Worm (Caenorhabditis elegans): Measurements from ENCODE around the gene apt-9.

Gene apt-9

DNA sequence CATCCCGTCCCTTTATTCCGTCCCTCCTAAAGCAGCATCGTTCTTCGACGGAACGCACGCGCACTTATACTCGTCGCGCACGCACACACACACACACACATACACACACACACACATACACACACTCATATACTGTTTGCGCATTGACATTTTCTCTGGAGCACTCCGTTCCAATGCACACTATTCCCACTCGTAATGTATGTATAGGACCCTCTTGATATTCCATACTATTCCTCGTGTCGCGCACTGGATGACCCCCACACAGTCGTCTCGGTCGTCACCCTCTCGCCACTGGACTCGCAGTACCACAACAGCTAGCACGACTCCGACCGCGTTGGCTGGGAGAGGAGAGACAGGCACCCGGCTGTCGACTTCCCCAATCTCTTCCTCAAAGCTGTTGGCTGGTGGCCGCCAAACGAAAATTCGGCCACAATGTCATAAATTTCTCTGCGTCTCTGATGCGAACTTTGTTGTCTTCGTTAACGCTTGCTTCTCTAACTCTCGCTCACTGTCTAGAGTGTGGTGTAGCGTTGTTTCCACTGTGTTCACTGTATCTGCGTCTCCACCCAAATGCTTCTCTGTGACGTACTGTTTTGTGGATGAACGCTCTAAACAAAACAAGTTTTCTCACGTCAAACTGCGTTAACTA, 37.2 kb upstream of the apt-9 start (continued):
- 0 out of 2 replicates have a peak, but pooled peaks have one; percentile 14 for TF ChIP-seq unc-3 (GFP tag; conservative IDR thresholded peaks at IDR 0.05)
- TF ChIP-seq unc-3 (tag; optimal IDR thresholded peaks at IDR 0.05), result no peak
- no peak for TF ChIP-seq K02D7.2 (tag; optimal IDR thresholded peaks at IDR 0.05)
- peak; percentile 85 for TF ChIP-seq unc-55 (GFP tag; optimal IDR thresholded peaks at IDR 0.05)
- TF ChIP-seq rnt-1 (tag; optimal IDR thresholded peaks at IDR 0.05), result peak; percentile 94
- TF ChIP-seq nhr-11 (tag; optimal IDR thresholded peaks at IDR 0.05), result no peak
- TF ChIP-seq ceh-19 (GFP tag; optimal IDR thresholded peaks at IDR 0.05), result peak; percentile 51
- no peak for TF ChIP-seq nhr-232 (tag; optimal IDR thresholded peaks at IDR 0.05)
- peak; percentile 64 for TF ChIP-seq ztf-16 (tag; optimal IDR thresholded peaks at IDR 0.05)
- peak; percentile 72 for TF ChIP-seq hlh-30 (tag; optimal IDR thresholded peaks at IDR 0.05; ENCODE audit: insufficient read depth)
- no peak for TF ChIP-seq ceh-45 (GFP tag; IDR thresholded peaks at IDR 0.05)
- no peak for TF ChIP-seq ceh-9 (tag; optimal IDR thresholded peaks at IDR 0.05)
- TF ChIP-seq sox-2 (GFP tag; IDR thresholded peaks at IDR 0.05), result no peak
- peak; percentile 80 for TF ChIP-seq ceh-14 (tag; optimal IDR thresholded peaks at IDR 0.05)
- TF ChIP-seq dve-1 (tag; optimal IDR thresholded peaks at IDR 0.05), result peak; percentile 52
- peak; percentile 74 for TF ChIP-seq ets-4 (tag; optimal IDR thresholded peaks at IDR 0.05)
- peak; percentile 90 for TF ChIP-seq ceh-34 (tag; optimal IDR thresholded peaks at IDR 0.05)
- TF ChIP-seq sox-4 (tag; optimal IDR thresholded peaks at IDR 0.05), result no peak
- TF ChIP-seq pha-4 (tag; optimal IDR thresholded peaks at IDR 0.05), result no peak
- no peak for TF ChIP-seq fkh-10 (GFP tag; optimal IDR thresholded peaks at IDR 0.05)
- TF ChIP-seq odd-2 (tag; optimal IDR thresholded peaks at IDR 0.05), result no peak
- peak; percentile 34 for TF ChIP-seq ama-1 (optimal IDR thresholded peaks at IDR 0.05)
- no peak for TF ChIP-seq ceh-30 (tag; optimal IDR thresholded peaks at IDR 0.05)
- no peak for TF ChIP-seq elt-4 (tag; optimal IDR thresholded peaks at IDR 0.05)
- TF ChIP-seq pax-1 (tag; optimal IDR thresholded peaks at IDR 0.05), result peak; percentile 67
- peak; percentile 83 for TF ChIP-seq sdc-2 (tag; optimal IDR thresholded peaks at IDR 0.05)
- peak; percentile 9 for TF ChIP-seq ahr-1 (tag; optimal IDR thresholded peaks at IDR 0.05)
- TF ChIP-seq F13H6.1 (tag; optimal IDR thresholded peaks at IDR 0.05), result peak; percentile 78
- peak; percentile 57 for TF ChIP-seq T23F11.4 (GFP tag; optimal IDR thresholded peaks at IDR 0.05)
- no peak for TF ChIP-seq pqm-1 (tag; optimal IDR thresholded peaks at IDR 0.05)
- no peak for TF ChIP-seq fax-1 (tag; optimal IDR thresholded peaks at IDR 0.05)
- TF ChIP-seq pat-9 (tag; optimal IDR thresholded peaks at IDR 0.05), result peak; percentile 52
- TF ChIP-seq Y22D7AL.16 (tag; optimal IDR thresholded peaks at IDR 0.05), result no peak
- peak; percentile 58 for TF ChIP-seq pag-3 (tag; optimal IDR thresholded peaks at IDR 0.05; ENCODE audit: borderline replicate concordance)
- TF ChIP-seq madf-2 (tag; optimal IDR thresholded peaks at IDR 0.05), result peak; percentile 73
- TF ChIP-seq pros-1 (tag; optimal IDR thresholded peaks at IDR 0.05), result peak; percentile 90
- no peak for TF ChIP-seq hlh-13 (GFP tag; optimal IDR thresholded peaks at IDR 0.05)
- TF ChIP-seq ceh-2 (tag; optimal IDR thresholded peaks at IDR 0.05), result peak; percentile 86
- TF ChIP-seq che-1 (tag; optimal IDR thresholded peaks at IDR 0.05), result no peak
- TF ChIP-seq ceh-22 (tag; optimal IDR thresholded peaks at IDR 0.05), result peak; percentile 18
- no peak for TF ChIP-seq ttx-3 (tag; optimal IDR thresholded peaks at IDR 0.05)
- peak; percentile 69 for TF ChIP-seq hlh-8 (tag; optimal IDR thresholded peaks at IDR 0.05)

DNA sequence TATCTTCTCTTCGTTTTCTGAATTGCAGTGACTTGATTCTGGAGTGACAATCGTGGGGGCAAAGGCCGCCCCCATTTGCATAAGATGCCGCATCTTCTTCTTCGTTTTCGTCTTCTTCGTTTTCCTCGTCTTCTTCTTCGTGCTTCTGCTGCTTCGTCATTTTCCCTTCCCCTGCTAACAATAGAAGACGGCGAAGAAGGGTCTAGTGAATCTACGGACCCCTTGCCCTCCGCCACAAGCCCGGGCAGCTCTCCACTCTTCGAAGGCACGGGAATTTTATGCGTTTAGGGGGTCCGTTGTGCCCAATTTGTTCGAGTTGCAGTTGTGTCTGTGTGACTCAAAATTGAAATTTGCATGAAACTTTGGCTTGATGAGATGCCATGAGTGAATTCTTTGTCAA, 36.5 kb upstream of the apt-9 start:
- TF ChIP-seq pat-9 (tag; optimal IDR thresholded peaks at IDR 0.05) (no peak), pros-1 (tag; optimal IDR thresholded peaks at IDR 0.05) (peak; percentile 61), C38D4.7 (GFP tag; optimal IDR thresholded peaks at IDR 0.05) (peak; percentile 33), unc-42 (tag; optimal IDR thresholded peaks at IDR 0.05) (peak; percentile 16), F13H6.1 (tag; optimal IDR thresholded peaks at IDR 0.05) (no peak)

Data from whole organism, late embryonic.